Fruit fly (Drosophila melanogaster) whole organism, pupa: ENCODE results near the gene CG33494.

Experiments used
- CG10348 ChIP-seq: fragments of 200-800 bp; sonication (Bioruptor generic); IDR thresholded peaks from 2 replicates; pipeline ENCODE4 v1.3.6; 2022; ENCODE audit warnings: missing biosample characterization, missing genetic modification characterization
- CG12605 ChIP-seq: fragments of 200-800 bp; sonication (Bioruptor generic); IDR thresholded peaks from 2 replicates; pipeline ENCODE4 v1.3.6; 2022; ENCODE audit warnings: missing biosample characterization, missing genetic modification characterization
- CG13204 ChIP-seq: fragments of 200-800 bp; sonication (Bioruptor generic); optimal IDR thresholded peaks from 2 replicates; lab custom pipeline; 2018; ENCODE audit warnings: missing biosample characterization, mild to moderate bottlenecking, missing genetic modification characterization, moderate library complexity
- CG14655 ChIP-seq: fragments of 200-800 bp; sonication (Bioruptor generic); optimal IDR thresholded peaks from 3 replicates; lab custom pipeline; 2017; ENCODE audit warnings: mild to moderate bottlenecking, missing biosample characterization, missing genetic modification reagents, missing genetic modification characterization
- CG15710 ChIP-seq: fragments of 200-800 bp; sonication (Bioruptor generic); optimal IDR thresholded peaks from 2 replicates; lab custom pipeline; 2018; ENCODE audit warnings: missing biosample characterization, mild to moderate bottlenecking, missing genetic modification characterization, moderate library complexity
- CG17806 ChIP-seq: fragments of 200-800 bp; sonication (Bioruptor generic); optimal IDR thresholded peaks from 2 replicates; lab custom pipeline; 2018; ENCODE audit warnings: missing biosample characterization, mild to moderate bottlenecking, missing genetic modification characterization, moderate library complexity
- CG32121 ChIP-seq: fragments of 200-800 bp; sonication (Bioruptor generic); IDR thresholded peaks from 2 replicates; pipeline ENCODE4 v1.3.6; 2022; ENCODE audit warnings: missing biosample characterization, missing genetic modification characterization
- CG34367 ChIP-seq: fragments of 200-800 bp; sonication (Bioruptor generic); optimal IDR thresholded peaks from 2 replicates; lab custom pipeline; 2018; ENCODE audit warnings: missing biosample characterization, mild to moderate bottlenecking, missing genetic modification characterization
- CG4496 ChIP-seq: fragments of 200-800 bp; sonication (Bioruptor generic); IDR thresholded peaks from 3 replicates; pipeline ENCODE4 v1.3.6; 2022; ENCODE audit warnings: missing biosample characterization, missing genetic modification characterization
- CG8159 ChIP-seq: fragments of 200-800 bp; sonication (Bioruptor generic); optimal IDR thresholded peaks from 3 replicates; lab custom pipeline; 2018; ENCODE audit warnings: missing biosample characterization, mild to moderate bottlenecking, missing genetic modification characterization, moderate library complexity
- CG8301 ChIP-seq: fragments of 200-800 bp; sonication (Bioruptor generic); optimal IDR thresholded peaks from 2 replicates; lab custom pipeline; 2018; ENCODE audit warnings: missing biosample characterization, mild to moderate bottlenecking, missing genetic modification characterization
- CG9948 ChIP-seq: fragments of 200-800 bp; sonication (Bioruptor generic); optimal IDR thresholded peaks from 2 replicates; lab custom pipeline; 2018; ENCODE audit warnings: missing biosample characterization, mild to moderate bottlenecking, missing genetic modification characterization, moderate library complexity
- D1 ChIP-seq: fragments of 200-800 bp; sonication (Bioruptor generic); optimal IDR thresholded peaks from 2 replicates; lab custom pipeline; 2018; ENCODE audit warnings: missing biosample characterization, mild to moderate bottlenecking, missing genetic modification characterization, moderate library complexity
- EcR ChIP-seq: fragments of 200-800 bp; sonication (Bioruptor generic); optimal IDR thresholded peaks from 3 replicates; lab custom pipeline; 2019; ENCODE audit warnings: missing biosample characterization, missing genetic modification characterization, mild to moderate bottlenecking, moderate library complexity, missing genetic modification reagents
- Ets98B ChIP-seq: fragments of 200-800 bp; sonication (Bioruptor generic); IDR thresholded peaks from 2 replicates; pipeline ENCODE4 v1.3.6; 2022; ENCODE audit warnings: missing biosample characterization, missing genetic modification characterization
- Pif1A ChIP-seq: fragments of 200-800 bp; sonication (Bioruptor generic); optimal IDR thresholded peaks from 3 replicates; lab custom pipeline; 2016; ENCODE audit warnings: missing biosample characterization, missing genetic modification characterization
- Pif1B ChIP-seq: fragments of 200-800 bp; sonication (Bioruptor generic); optimal IDR thresholded peaks from 3 replicates; lab custom pipeline; 2016; ENCODE audit warnings: missing biosample characterization, missing genetic modification characterization
- Snoo ChIP-seq: fragments of 200-800 bp; sonication (Bioruptor generic); optimal IDR thresholded peaks from 3 replicates; lab custom pipeline; 2017; ENCODE audit warnings: missing biosample characterization, mild to moderate bottlenecking, missing genetic modification characterization, inconsistent platforms
- fd96Ca ChIP-seq: fragments of 200-800 bp; sonication (Bioruptor generic); IDR thresholded peaks from 3 replicates; pipeline ENCODE4 v1.3.6; 2022; ENCODE audit warnings: missing biosample characterization, missing genetic modification characterization
- gl ChIP-seq: fragments of 200-800 bp; sonication (Bioruptor generic); optimal IDR thresholded peaks from 2 replicates; lab custom pipeline; 2018; ENCODE audit warnings: missing biosample characterization, mild to moderate bottlenecking, missing genetic modification characterization
- rn ChIP-seq: fragments of 200-800 bp; sonication (Bioruptor generic); IDR thresholded peaks from 2 replicates; pipeline ENCODE4 v1.3.6; 2022; ENCODE audit warnings: missing biosample characterization, missing genetic modification characterization

The CG33494 gene

dm6 chr3R:25446482-25447300, 48.3 kb downstream of the CG33494 start:
- TF ChIP-seq CG9948 (tag; lab: Kevin White, UChicago): no peak
- no peak for TF ChIP-seq gl (tag; lab: Kevin White, UChicago)
- TF ChIP-seq CG13204 (GFP tag; lab: Kevin White, UChicago): peak; percentile 82
- TF ChIP-seq Pif1A: no peak
- no peak for TF ChIP-seq rn (GFP tag; lab: Robert Waterston, UW)
- no peak for TF ChIP-seq CG8159 (tag; lab: Kevin White, UChicago)
- TF ChIP-seq CG15710: no peak

- TF ChIP-seq CG15710 (peak; percentile 88), CG8301 (peak; percentile 90), CG32121 (GFP tag; lab: Robert Waterston, UW) (peak; percentile 87), D1 (tag; lab: Kevin White, UChicago) (peak; percentile 83), EcR (no peak), CG9948 (tag; lab: Kevin White, UChicago) (peak; percentile 93), Snoo (tag; lab: Kevin White, UChicago) (peak; percentile 66), CG17806 (tag; lab: Kevin White, UChicago) (peak; percentile 90), Ets98B (peak; percentile 83), CG10348 (peak; percentile 69), CG8159 (tag; lab: Kevin White, UChicago) (peak; percentile 92), gl (tag; lab: Kevin White, UChicago) (peak; percentile 71), Pif1A (peak; percentile 93), CG13204 (GFP tag; lab: Kevin White, UChicago) (peak; percentile 88), CG34367 (tag; lab: Kevin White, UChicago) (peak; percentile 88), Pif1B (GFP tag; lab: Kevin White, UChicago) (peak; percentile 89), rn (GFP tag; lab: Robert Waterston, UW) (peak; percentile 66), CG4496 (GFP tag; lab: Robert Waterston, UW) (peak; percentile 94), CG12605 (peak; percentile 78; the same call in 1 of the 2 replicates), fd96Ca (GFP tag; lab: Robert Waterston, UW) (peak; percentile 88), CG14655 (GFP tag; lab: Kevin White, UChicago) (peak; percentile 91)
These were observed 49.2 kb downstream of the CG33494 start for dm6 chr3R:25445546-25446400.
